Fruit fly (Drosophila melanogaster): Measurements from ENCODE around the gene CG14346.

dm6 chr2L:1409695-1410094 is 41.9 kb downstream of the CG14346 start:
- TF ChIP-seq kay (GFP tag; ENCODE audit: borderline replicate concordance) (no peak), CG5204 (GFP tag; optimal IDR thresholded peaks at IDR 0.05) (no peak), CG7101 (tag; optimal IDR thresholded peaks at IDR 0.05) (no peak), Clk (GFP tag; optimal IDR thresholded peaks at IDR 0.05) (no peak), pad (GFP tag; optimal IDR thresholded peaks at IDR 0.05) (no peak), CG14711 (tag; optimal IDR thresholded peaks at IDR 0.05) (no peak), tj (GFP tag; optimal IDR thresholded peaks at IDR 0.05) (no peak), CG12768 (GFP tag; optimal IDR thresholded peaks at IDR 0.05) (no peak), CG33017 (tag; optimal IDR thresholded peaks at IDR 0.05) (no peak)

All from whole organism, adult.